Fruit fly (Drosophila melanogaster): Measurements from ENCODE around the gene Akh.
A peak's percentile ranks its signal among the peaks of the same experiment; 100 is the strongest.

Akh gene

dm6 chr3L:4158361-4158760, 17.1 kb downstream of the Akh start (continued):
- TF ChIP-seq CG11294 (GFP tag; IDR thresholded peaks at IDR 0.05) (no peak), Blimp-1 (GFP tag; optimal IDR thresholded peaks at IDR 0.05) (no peak), CG16779 (tag; optimal IDR thresholded peaks at IDR 0.05) (peak; percentile 11), CG6276 (GFP tag; optimal IDR thresholded peaks at IDR 0.05) (no peak), svp (GFP tag) (peak; percentile 78), CG11762 (GFP tag; optimal IDR thresholded peaks at IDR 0.05; ENCODE audit: insufficient read depth) (peak; percentile 44), salr (GFP tag; optimal IDR thresholded peaks at IDR 0.05) (peak in 1 of 2 experiments; percentile 63), topi (GFP tag; optimal IDR thresholded peaks at IDR 0.05) (peak; percentile 70), fd85E (GFP tag; optimal IDR thresholded peaks at IDR 0.05) (peak; percentile 18), net (GFP tag; optimal IDR thresholded peaks at IDR 0.05) (peak; percentile 36), Smox (GFP tag; optimal IDR thresholded peaks at IDR 0.05) (peak; percentile 48), Met (GFP tag; optimal IDR thresholded peaks at IDR 0.05) (peak; percentile 65), spab (GFP tag; optimal IDR thresholded peaks at IDR 0.05) (peak; percentile 72)

dm6 chr3L:4159264-4159663, 18.0 kb downstream of the Akh start:
- no peak for TF ChIP-seq CG15336 (GFP tag; IDR thresholded peaks at IDR 0.05)
- no peak for TF ChIP-seq Lpt (GFP tag; optimal IDR thresholded peaks at IDR 0.05)
- no peak for TF ChIP-seq Ets21C (GFP tag; optimal IDR thresholded peaks at IDR 0.05)
- TF ChIP-seq Ets96B (tag; optimal IDR thresholded peaks at IDR 0.05) = no peak
- no peak for TF ChIP-seq CG10631 (GFP tag; optimal IDR thresholded peaks at IDR 0.05)
- TF ChIP-seq topi (GFP tag; optimal IDR thresholded peaks at IDR 0.05) = no peak

dm6 chr3L:4160926-4161325, 19.7 kb downstream of the Akh start, which contains the start of gene nab:
Gene nab (minus strand): TSS chr3L:4160932.
- no peak for TF ChIP-seq CG6163 (GFP tag; IDR thresholded peaks at IDR 0.05)
- TF ChIP-seq spab (GFP tag; optimal IDR thresholded peaks at IDR 0.05) = no peak
- no peak for TF ChIP-seq CG11762 (GFP tag; optimal IDR thresholded peaks at IDR 0.05; ENCODE audit: insufficient read depth)
- no peak for TF ChIP-seq svp (GFP tag)
- no peak for TF ChIP-seq CG11294 (GFP tag; IDR thresholded peaks at IDR 0.05)
- TF ChIP-seq Eip78C (GFP tag) = peak; percentile 21
- peak; percentile 93 for TF ChIP-seq Blimp-1 (GFP tag; optimal IDR thresholded peaks at IDR 0.05)
- TF ChIP-seq fd59A (GFP tag; optimal IDR thresholded peaks at IDR 0.05) = no peak
- no peak for TF ChIP-seq CG15336 (GFP tag; IDR thresholded peaks at IDR 0.05)
- TF ChIP-seq achi (GFP tag; optimal IDR thresholded peaks at IDR 0.05) = no peak
- TF ChIP-seq Gug (GFP tag; IDR thresholded peaks at IDR 0.05) = no peak
- TF ChIP-seq Hr4 (GFP tag; optimal IDR thresholded peaks at IDR 0.05) = no peak
- peak; percentile 48 for TF ChIP-seq CG6854 (GFP tag; optimal IDR thresholded peaks at IDR 0.05)
- TF ChIP-seq fd85E (GFP tag; optimal IDR thresholded peaks at IDR 0.05) = no peak
- peak; percentile 1 for TF ChIP-seq Eip93F (GFP tag; optimal IDR thresholded peaks at IDR 0.05)
- TF ChIP-seq ss (GFP tag; optimal IDR thresholded peaks at IDR 0.05) = peak in 1 of 2 experiments; percentile 12

- TF ChIP-seq Blimp-1 (GFP tag; optimal IDR thresholded peaks at IDR 0.05) = peak; percentile 13
- no peak for TF ChIP-seq ss (GFP tag; optimal IDR thresholded peaks at IDR 0.05)
- TF ChIP-seq fkh (GFP tag; optimal IDR thresholded peaks at IDR 0.05) = no peak
- no peak for TF ChIP-seq CG4318 (GFP tag; optimal IDR thresholded peaks at IDR 0.05)
- TF ChIP-seq CG10631 (GFP tag; optimal IDR thresholded peaks at IDR 0.05) = peak; percentile 14
- no peak for TF ChIP-seq pdm3 (GFP tag; optimal IDR thresholded peaks at IDR 0.05)
- TF ChIP-seq Met (GFP tag; optimal IDR thresholded peaks at IDR 0.05) = peak; percentile 15
- peak; percentile 59 for TF ChIP-seq CG6854 (GFP tag; optimal IDR thresholded peaks at IDR 0.05)
- TF ChIP-seq Eip78C (GFP tag) = peak; percentile 5
- no peak for TF ChIP-seq eg (GFP tag; IDR thresholded peaks at IDR 0.05)
- peak; percentile 44 for TF ChIP-seq Sox102F (GFP tag; optimal IDR thresholded peaks at IDR 0.05)
- TF ChIP-seq Hr39 (GFP tag; optimal IDR thresholded peaks at IDR 0.05) = no peak
- TF ChIP-seq Lpt (GFP tag; optimal IDR thresholded peaks at IDR 0.05) = no peak
- peak; percentile 10 for TF ChIP-seq CG1621 (tag; optimal IDR thresholded peaks at IDR 0.05)
- TF ChIP-seq Sox14 (GFP tag; optimal IDR thresholded peaks at IDR 0.05) = no peak
- TF ChIP-seq vri (GFP tag; optimal IDR thresholded peaks at IDR 0.05) = peak; percentile 31
- TF ChIP-seq cyc (GFP tag; optimal IDR thresholded peaks at IDR 0.05) = no peak
Measured at dm6 chr3L:4167353-4167842, 26.1 kb downstream of the Akh start, which contains the start of gene mas. Gene mas (minus strand): TSS chr3L:4167464.
